Worm (Caenorhabditis elegans): ENCODE data around the gene ZK666.15.

The ZK666.15 gene

DNA sequence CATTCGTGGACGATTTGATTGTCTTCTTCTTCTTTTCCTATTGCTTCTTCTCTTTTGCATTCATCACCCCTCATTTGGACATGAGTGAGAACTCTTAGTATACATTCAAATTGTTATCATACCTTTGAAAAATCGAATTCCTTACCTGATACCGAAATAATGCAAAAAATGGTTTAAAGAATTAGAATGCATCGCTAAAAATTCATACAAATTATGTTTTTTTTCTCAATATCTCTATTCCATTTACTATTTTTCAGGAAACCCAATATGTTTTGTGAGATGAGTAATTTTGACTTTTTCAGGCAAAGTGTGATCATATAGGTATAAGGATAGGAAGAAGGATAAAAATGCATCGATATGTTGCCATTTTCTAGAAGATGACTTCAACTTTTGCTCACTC lies 29.9 kb upstream of the ZK666.15 start, which contains the start of gene ZK673.11:
Gene ZK673.11, plus strand, starts transcription at position 301 of the 400 bp plus-strand sequence.
- TF ChIP-seq dao-5 (tag; optimal IDR thresholded peaks at IDR 0.05), result no peak
- no peak for TF ChIP-seq W03F9.2 (tag; optimal IDR thresholded peaks at IDR 0.05)
- no peak for TF ChIP-seq him-1 (tag; optimal IDR thresholded peaks at IDR 0.05)

DNA sequence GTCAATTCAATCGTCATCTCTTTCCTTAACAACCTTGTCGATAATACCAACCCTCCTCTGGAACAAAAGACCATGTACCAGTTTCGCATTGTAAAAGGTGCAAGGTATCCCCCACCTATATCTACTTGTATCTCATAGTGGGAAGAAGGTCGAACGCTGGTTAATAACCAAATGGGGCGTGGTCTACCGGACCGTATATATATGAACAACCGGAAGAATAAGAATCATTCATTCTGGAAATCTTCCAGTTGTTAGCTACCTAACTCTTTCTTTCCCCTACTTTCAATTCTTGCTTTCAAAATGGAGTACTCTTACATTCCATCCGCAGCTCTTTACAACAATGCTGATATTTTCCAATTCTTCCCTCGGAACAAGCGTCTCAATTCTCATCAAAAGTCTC lies 25.6 kb upstream of the ZK666.15 start, which contains the start of gene ZK673.5:
Gene ZK673.5, plus strand, starts transcription at position 301 of the 400 bp plus-strand sequence.
- no peak for TF ChIP-seq W03F9.2 (tag; optimal IDR thresholded peaks at IDR 0.05)
- no peak for TF ChIP-seq dao-5 (tag; optimal IDR thresholded peaks at IDR 0.05)
- no peak for TF ChIP-seq him-1 (tag; optimal IDR thresholded peaks at IDR 0.05)

DNA sequence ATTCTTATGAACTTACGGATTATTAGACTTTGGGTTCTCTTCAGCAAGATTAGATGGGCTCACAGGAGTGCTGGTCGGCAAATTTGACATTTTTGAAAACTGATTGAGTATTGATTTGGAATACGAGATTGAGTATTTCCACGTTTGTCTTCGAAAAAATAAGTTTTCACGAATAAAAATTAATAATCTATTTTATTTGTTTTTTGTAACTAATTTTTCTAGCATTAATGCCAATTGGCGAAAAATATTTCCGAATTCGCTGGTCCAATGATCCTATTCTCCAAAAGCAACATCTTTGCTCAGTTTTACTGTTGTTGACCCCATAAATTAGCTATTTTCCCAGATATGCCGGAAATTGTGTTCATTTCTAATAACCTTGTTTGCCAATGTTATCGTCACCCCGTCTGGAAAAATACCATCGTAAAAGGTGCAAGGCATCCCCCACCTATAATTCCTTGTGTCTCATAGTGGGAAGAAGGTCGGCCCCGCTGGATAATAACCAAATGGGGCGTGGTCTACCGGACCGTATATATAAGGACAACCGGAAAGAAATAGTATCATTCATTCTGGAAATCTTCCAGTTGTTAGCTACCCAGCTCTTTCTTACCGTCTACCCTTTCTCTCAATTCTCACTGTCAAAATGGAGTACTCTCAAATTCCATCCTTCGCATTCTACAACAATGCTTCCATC lies 22.5 kb upstream of the ZK666.15 start, which contains the start of the genes ZK673.6 and sdz-37:
Gene ZK673.6, minus strand, starts transcription at position 101 of the 691 bp plus-strand sequence.
Gene sdz-37, plus strand, starts transcription at position 641 of the 691 bp plus-strand sequence.
- TF ChIP-seq him-1 (tag; optimal IDR thresholded peaks at IDR 0.05) (no peak), dao-5 (tag; optimal IDR thresholded peaks at IDR 0.05) (no peak), W03F9.2 (tag; optimal IDR thresholded peaks at IDR 0.05) (no peak)

DNA sequence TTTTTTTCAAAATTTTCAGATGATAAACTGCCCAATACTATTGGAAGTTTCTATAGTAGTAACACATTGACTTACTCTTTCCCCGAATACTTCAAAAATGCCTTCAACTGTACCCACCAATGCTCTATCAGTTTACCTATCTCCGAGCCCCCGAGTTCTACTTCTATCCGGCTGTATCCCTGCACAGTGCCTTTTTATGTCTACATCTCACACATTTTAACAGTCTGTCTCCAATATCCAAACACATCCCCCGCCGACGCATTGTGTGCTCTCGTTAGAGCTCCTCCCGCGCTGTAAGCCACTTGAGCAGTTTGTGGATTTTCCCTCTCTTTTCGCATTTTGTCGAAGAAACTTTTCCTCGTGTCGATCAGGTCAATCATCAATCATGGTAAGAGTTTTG lies 20.3 kb upstream of the ZK666.15 start, which contains the start of gene tnc-2:
Gene tnc-2, plus strand, starts transcription at position 301 of the 400 bp plus-strand sequence.
- TF ChIP-seq W03F9.2 (tag; optimal IDR thresholded peaks at IDR 0.05) (no peak), dao-5 (tag; optimal IDR thresholded peaks at IDR 0.05) (no peak), him-1 (tag; optimal IDR thresholded peaks at IDR 0.05) (no peak)

ce11 chrII:10470159-10470558 lies 16.7 kb upstream of the ZK666.15 start, which contains the start of gene clec-143:
Gene clec-143, minus strand, starts transcription at chrII:10470297.
- TF ChIP-seq him-1 (tag; optimal IDR thresholded peaks at IDR 0.05), result no peak
- TF ChIP-seq W03F9.2 (tag; optimal IDR thresholded peaks at IDR 0.05), result no peak
- no peak for TF ChIP-seq dao-5 (tag; optimal IDR thresholded peaks at IDR 0.05)

- TF ChIP-seq W03F9.2 (tag; optimal IDR thresholded peaks at IDR 0.05), result no peak
- no peak for TF ChIP-seq dao-5 (tag; optimal IDR thresholded peaks at IDR 0.05)
- no peak for TF ChIP-seq him-1 (tag; optimal IDR thresholded peaks at IDR 0.05)
These were observed 15.6 kb upstream of the ZK666.15 start, which contains the start of gene ZK666.1 for ce11 chrII:10471247-10471646. Gene ZK666.1, minus strand, starts transcription at chrII:10471347.

- TF ChIP-seq him-1 (tag; optimal IDR thresholded peaks at IDR 0.05) (no peak), W03F9.2 (tag; optimal IDR thresholded peaks at IDR 0.05) (no peak), dao-5 (tag; optimal IDR thresholded peaks at IDR 0.05) (no peak)
These were observed 15.0 kb upstream of the ZK666.15 start, which contains the start of gene ZK666.2 for ce11 chrII:10471790-10472189. Gene ZK666.2, minus strand, starts transcription at chrII:10471890.

- no peak for TF ChIP-seq W03F9.2 (tag; optimal IDR thresholded peaks at IDR 0.05)
- TF ChIP-seq dao-5 (tag; optimal IDR thresholded peaks at IDR 0.05), result no peak
These were observed 10.8 kb upstream of the ZK666.15 start, which contains the start of gene clec-58 for ce11 chrII:10476039-10476438. Gene clec-58, minus strand, starts transcription at chrII:10476139.

DNA sequence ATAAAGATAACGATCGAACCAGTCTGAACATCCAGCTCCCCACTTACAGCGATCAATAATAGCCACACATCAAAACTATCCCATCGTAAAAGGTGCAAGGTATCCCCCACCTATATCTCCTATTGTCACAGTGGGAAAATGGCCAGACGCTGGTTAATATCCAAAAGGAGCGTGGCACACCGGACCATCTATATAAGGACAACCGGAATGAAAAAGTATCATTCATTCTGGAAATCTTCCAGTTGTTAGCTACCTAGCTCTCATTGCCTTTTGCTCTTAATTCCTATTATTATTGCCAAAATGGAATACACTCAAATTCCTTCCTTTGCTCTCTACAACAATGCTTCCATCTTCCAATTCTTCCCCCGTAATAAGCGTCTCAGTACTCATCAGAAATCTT lies 9.9 kb upstream of the ZK666.15 start, which contains the start of gene ZK666.4:
Gene ZK666.4, plus strand, starts transcription at position 301 of the 400 bp plus-strand sequence.
- no peak for TF ChIP-seq him-1 (tag; optimal IDR thresholded peaks at IDR 0.05)
- no peak for TF ChIP-seq dao-5 (tag; optimal IDR thresholded peaks at IDR 0.05)
- TF ChIP-seq W03F9.2 (tag; optimal IDR thresholded peaks at IDR 0.05), result no peak

ce11 chrII:10479348-10479747 lies 7.5 kb upstream of the ZK666.15 start, which contains the start of gene clec-59:
Gene clec-59, minus strand, starts transcription at chrII:10479448.
- TF ChIP-seq W03F9.2 (tag; optimal IDR thresholded peaks at IDR 0.05), result no peak
- no peak for TF ChIP-seq dao-5 (tag; optimal IDR thresholded peaks at IDR 0.05)
- no peak for TF ChIP-seq him-1 (tag; optimal IDR thresholded peaks at IDR 0.05)

- TF ChIP-seq W03F9.2 (tag; optimal IDR thresholded peaks at IDR 0.05) (no peak), him-1 (tag; optimal IDR thresholded peaks at IDR 0.05) (no peak), dao-5 (tag; optimal IDR thresholded peaks at IDR 0.05) (no peak)
These were observed 6.8 kb upstream of the ZK666.15 start for ce11 chrII:10480043-10480442.

DNA sequence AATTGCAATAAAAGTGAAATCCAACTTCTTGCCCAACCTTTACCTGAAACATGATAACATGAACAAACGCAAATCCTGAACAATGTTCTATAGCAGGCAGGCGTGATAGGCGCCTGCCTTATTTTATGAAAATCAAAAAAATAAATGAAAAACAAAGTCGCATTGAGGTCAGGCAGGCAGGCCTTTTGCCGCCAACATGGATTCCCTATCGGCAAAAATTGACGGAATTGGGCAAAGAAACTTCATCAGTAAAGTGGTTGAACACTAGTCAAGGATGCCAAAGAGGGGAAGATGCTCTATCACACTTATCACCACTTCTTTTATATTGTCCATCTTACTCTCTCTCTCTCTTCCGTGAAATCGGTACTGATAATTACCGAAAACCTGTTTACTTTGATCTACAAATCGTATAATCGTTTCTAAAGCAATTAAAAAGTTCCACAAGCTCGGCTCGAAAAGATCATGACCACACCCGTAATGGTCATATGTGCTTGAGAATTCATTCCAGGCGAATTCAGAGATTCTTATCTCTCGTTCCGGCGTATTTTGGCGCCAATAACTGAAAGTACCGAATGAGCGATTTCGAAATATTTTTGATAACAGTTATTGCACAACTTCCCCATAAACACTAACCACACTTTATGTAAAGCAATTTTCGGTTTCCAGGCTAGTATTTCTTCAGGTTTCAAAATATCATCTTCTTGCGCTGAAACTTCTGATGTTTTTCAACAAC lies 4.8 kb upstream of the ZK666.15 start, which contains the start of the genes clec-60 and ZK666.11:
Gene clec-60, minus strand, starts transcription at position 51 of the 733 bp plus-strand sequence.
Gene ZK666.11, plus strand, starts transcription at position 699 of the 733 bp plus-strand sequence.
- TF ChIP-seq dao-5 (tag; optimal IDR thresholded peaks at IDR 0.05) (no peak), him-1 (tag; optimal IDR thresholded peaks at IDR 0.05) (no peak), W03F9.2 (tag; optimal IDR thresholded peaks at IDR 0.05) (no peak)

ce11 chrII:10482899-10483298 lies 3.9 kb upstream of the ZK666.15 start:
- TF ChIP-seq W03F9.2 (tag; optimal IDR thresholded peaks at IDR 0.05), result no peak
- no peak for TF ChIP-seq him-1 (tag; optimal IDR thresholded peaks at IDR 0.05)
- TF ChIP-seq dao-5 (tag; optimal IDR thresholded peaks at IDR 0.05), result no peak

All from whole organism, L4/young adult.